Worm (Caenorhabditis elegans) whole organism, L2 larva: ENCODE results near the gene C16C8.17.

Source experiments
- R02D3.7 ChIP-seq: fragments of 150-350 bp; optimal IDR thresholded peaks from 2 replicates; lab custom pipeline; 2014; ENCODE audit warnings: missing biosample characterization, missing genetic modification characterization
- ama-1 ChIP-seq: fragments of 150-350 bp; optimal IDR thresholded peaks from 2 replicates; lab custom pipeline; 2018; ENCODE audit warnings: inconsistent platforms
- elt-3 ChIP-seq: sonication (generic microtip); optimal IDR thresholded peaks from 2 replicates; lab custom pipeline; 2017; ENCODE audit warnings: missing biosample characterization, missing genetic modification characterization
- gmeb-1 ChIP-seq: fragments of 150-350 bp; optimal IDR thresholded peaks from 2 replicates; lab custom pipeline; 2014; ENCODE audit warnings: missing biosample characterization, missing genetic modification characterization
- lsy-2 ChIP-seq, 2 experiments: fragments of 150-350 bp in 1 of 2; sonication (generic microtip) in 1 of 2; optimal IDR thresholded peaks; 2 replicates each; lab custom pipeline; 2014 to 2017; ENCODE audit warnings: missing biosample characterization in 2 of 2, missing genetic modification characterization in 2 of 2
- nhr-12 ChIP-seq: fragments of 150-350 bp; optimal IDR thresholded peaks from 2 replicates; lab custom pipeline; 2014; ENCODE audit warnings: missing biosample characterization, missing genetic modification characterization
- snpc-4 ChIP-seq: fragments of 150-350 bp; optimal IDR thresholded peaks from 2 replicates; lab custom pipeline; 2014; ENCODE audit warnings: missing biosample characterization, missing genetic modification characterization
- zag-1 ChIP-seq: fragments of 150-350 bp; optimal IDR thresholded peaks from 2 replicates; lab custom pipeline; 2014; ENCODE audit warnings: missing biosample characterization, missing genetic modification characterization

- no peak for TF ChIP-seq elt-3 (tag; lab: Kevin White, UChicago)
- no peak for TF ChIP-seq gmeb-1 (tag; lab: Kevin White, UChicago)
- no peak for TF ChIP-seq nhr-12 (tag; lab: Kevin White, UChicago)
- no peak for TF ChIP-seq lsy-2 (tag; optimal IDR thresholded peaks at IDR 0.05; lab: Kevin White, UChicago)
- no peak for TF ChIP-seq snpc-4 (tag; lab: Kevin White, UChicago)
- no peak for TF ChIP-seq ama-1
- TF ChIP-seq zag-1: no peak
- TF ChIP-seq R02D3.7 (tag; lab: Kevin White, UChicago): no peak
Measured at ce11 chrII:3422938-3423337, 17.7 kb upstream of the C16C8.17 start.
